Fruit fly (Drosophila melanogaster): ENCODE measurements around the gene mah.

mah gene

DNA sequence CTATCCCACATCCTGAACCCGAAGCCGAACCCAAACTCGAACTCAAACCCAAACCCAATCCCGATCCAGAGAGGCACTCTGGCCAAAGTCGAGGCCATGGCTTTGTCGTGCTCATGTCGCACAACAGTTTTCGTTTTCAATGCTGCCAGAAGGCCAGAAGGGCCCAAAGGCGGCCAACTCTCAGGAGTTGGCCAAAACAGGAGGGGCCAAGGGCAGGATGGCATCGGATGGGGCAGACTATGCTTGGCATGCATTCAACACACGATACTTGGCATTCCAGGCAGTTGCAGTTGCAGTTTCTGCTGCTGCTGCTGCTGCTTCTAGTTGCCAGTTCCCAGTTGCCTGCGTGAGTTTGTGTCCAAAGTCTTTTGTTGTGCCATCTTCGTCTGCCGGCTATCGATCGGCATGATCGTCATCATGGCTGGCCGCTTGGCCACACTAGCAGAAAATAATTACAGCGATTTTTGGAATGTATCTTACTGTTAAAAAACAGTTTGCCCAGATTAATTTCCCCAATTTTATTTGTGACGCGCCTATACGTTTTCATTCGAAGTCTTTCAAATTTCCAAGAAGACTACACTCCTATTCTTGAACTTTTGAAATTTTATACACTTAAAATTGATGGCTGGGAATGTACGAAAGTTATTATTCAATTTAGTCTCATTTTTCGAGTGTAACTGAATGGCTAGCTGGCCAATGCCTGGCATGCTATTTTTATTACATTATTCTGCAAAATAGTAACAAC is 23.1 kb downstream of the mah start (continued):
- TF ChIP-seq Hr38 (GFP tag; optimal IDR thresholded peaks at IDR 0.05) (no peak), CG1621 (tag; optimal IDR thresholded peaks at IDR 0.05) (peak; percentile 37), esn (GFP tag; optimal IDR thresholded peaks at IDR 0.05) (no peak), CG11902 (GFP tag; optimal IDR thresholded peaks at IDR 0.05) (no peak), CG15336 (GFP tag; IDR thresholded peaks at IDR 0.05) (no peak), Sox15 (GFP tag; optimal IDR thresholded peaks at IDR 0.05) (no peak), salr (GFP tag; optimal IDR thresholded peaks at IDR 0.05) (peak; percentile 7 to 23), topi (GFP tag; optimal IDR thresholded peaks at IDR 0.05) (no peak), Smox (GFP tag; optimal IDR thresholded peaks at IDR 0.05) (no peak)

DNA sequence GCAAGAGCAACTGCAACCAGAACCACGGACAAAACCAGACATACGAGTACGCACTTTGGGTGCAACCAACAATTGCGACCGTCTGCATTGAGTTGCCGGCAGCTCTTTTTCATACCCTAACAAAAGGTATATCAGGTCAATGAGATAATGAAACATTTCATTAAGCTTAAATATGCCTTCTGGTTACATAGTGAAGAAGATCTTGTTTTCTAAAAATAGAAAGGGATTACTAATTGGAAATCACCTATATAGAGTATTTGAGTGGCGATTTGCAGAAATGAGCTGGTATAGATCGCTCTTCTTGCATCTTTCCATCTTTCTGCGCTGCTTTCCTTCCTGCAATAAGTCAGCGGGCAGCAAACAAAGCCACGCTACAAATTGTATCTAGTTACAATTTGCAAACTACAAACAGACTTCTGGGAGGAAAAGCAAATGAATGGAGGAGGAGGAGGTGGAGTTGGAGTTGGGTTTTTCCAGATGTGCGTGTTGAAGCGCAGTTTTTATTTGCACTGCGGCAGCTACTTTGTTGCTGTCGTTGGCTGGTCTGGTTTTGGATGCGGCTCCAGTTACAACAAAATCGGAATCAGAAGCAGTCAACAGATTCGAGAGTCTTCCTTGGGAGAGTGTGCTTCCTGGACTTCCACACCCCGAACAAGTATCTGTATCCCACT is 27.5 kb downstream of the mah start:
- TF ChIP-seq CG1621 (tag; optimal IDR thresholded peaks at IDR 0.05) (peak; percentile 62), vri (GFP tag; optimal IDR thresholded peaks at IDR 0.05) (peak; percentile 27), acj6 (GFP tag; optimal IDR thresholded peaks at IDR 0.05) (peak; percentile 86), CG11294 (GFP tag; IDR thresholded peaks at IDR 0.05) (peak; percentile 72), eg (GFP tag; IDR thresholded peaks at IDR 0.05) (peak; percentile 93), pdm3 (GFP tag; optimal IDR thresholded peaks at IDR 0.05) (peak; percentile 89), Met (GFP tag; optimal IDR thresholded peaks at IDR 0.05) (peak; percentile 68), ss (GFP tag; optimal IDR thresholded peaks at IDR 0.05) (peak; percentile 73 to 87), net (GFP tag; optimal IDR thresholded peaks at IDR 0.05) (peak; percentile 81), CG6808 (GFP tag; optimal IDR thresholded peaks at IDR 0.05) (peak; percentile 82), CG31627 (GFP tag; optimal IDR thresholded peaks at IDR 0.05) (peak; percentile 77), esn (GFP tag; optimal IDR thresholded peaks at IDR 0.05) (peak; percentile 71), topi (GFP tag; optimal IDR thresholded peaks at IDR 0.05) (peak; percentile 80), CG8319 (GFP tag; optimal IDR thresholded peaks at IDR 0.05) (peak; percentile 65), CG16779 (tag; optimal IDR thresholded peaks at IDR 0.05) (peak; percentile 72), CG15336 (GFP tag; IDR thresholded peaks at IDR 0.05) (peak; percentile 93), achi (GFP tag; optimal IDR thresholded peaks at IDR 0.05) (peak; percentile 91), Gug (GFP tag; IDR thresholded peaks at IDR 0.05) (peak; percentile 93), CG3032 (tag; optimal IDR thresholded peaks at IDR 0.05) (peak; percentile 86), CG6163 (GFP tag; IDR thresholded peaks at IDR 0.05) (peak; percentile 84), Eip93F (GFP tag; optimal IDR thresholded peaks at IDR 0.05) (no peak), CG11762 (GFP tag; optimal IDR thresholded peaks at IDR 0.05; ENCODE audit: insufficient read depth) (peak; percentile 81), Hr39 (GFP tag; optimal IDR thresholded peaks at IDR 0.05) (peak; percentile 74), CG4318 (GFP tag; optimal IDR thresholded peaks at IDR 0.05) (peak; percentile 89), Ets96B (tag; optimal IDR thresholded peaks at IDR 0.05) (peak; percentile 79), CG10669 (GFP tag; optimal IDR thresholded peaks at IDR 0.05) (peak; percentile 79), Ets21C (GFP tag; optimal IDR thresholded peaks at IDR 0.05) (peak; percentile 28), Sox102F (GFP tag; optimal IDR thresholded peaks at IDR 0.05) (peak; percentile 75), CG6854 (GFP tag; optimal IDR thresholded peaks at IDR 0.05) (peak; percentile 58), Sox15 (GFP tag; optimal IDR thresholded peaks at IDR 0.05) (peak; percentile 50), fd59A (GFP tag; optimal IDR thresholded peaks at IDR 0.05) (peak; percentile 80), Hr4 (GFP tag; optimal IDR thresholded peaks at IDR 0.05) (peak; percentile 88), Eip78C (GFP tag) (peak; percentile 94), Hr38 (GFP tag; optimal IDR thresholded peaks at IDR 0.05) (no peak), dac (GFP tag; optimal IDR thresholded peaks at IDR 0.05) (peak; percentile 70), lz (GFP tag; optimal IDR thresholded peaks at IDR 0.05) (peak; percentile 45), salr (GFP tag; optimal IDR thresholded peaks at IDR 0.05) (peak; percentile 61 to 90), svp (GFP tag) (peak; percentile 91), Smox (GFP tag; optimal IDR thresholded peaks at IDR 0.05) (peak; percentile 68), fkh (GFP tag; optimal IDR thresholded peaks at IDR 0.05) (no peak), CG11902 (GFP tag; optimal IDR thresholded peaks at IDR 0.05) (peak; percentile 49), OdsH (GFP tag; optimal IDR thresholded peaks at IDR 0.05) (peak; percentile 88), spab (GFP tag; optimal IDR thresholded peaks at IDR 0.05) (peak; percentile 82), CG3919 (GFP tag; optimal IDR thresholded peaks at IDR 0.05) (peak; percentile 93), CG9139 (GFP tag; optimal IDR thresholded peaks at IDR 0.05) (peak; percentile 67), CG32006 (GFP tag; optimal IDR thresholded peaks at IDR 0.05) (peak; percentile 96)
